Fruit fly (Drosophila melanogaster) whole organism, embryonic: ENCODE data around the gene Ets97D.

Experiments
- B-H2 ChIP-seq: fragments of 200-800 bp; sonication (Bioruptor generic); optimal IDR thresholded peaks from 2 replicates; lab custom pipeline; 2018; ENCODE audit warnings: missing biosample characterization, mild to moderate bottlenecking, missing genetic modification characterization
- Blimp-1 ChIP-seq: fragments of 200-800 bp; sonication (Bioruptor generic); optimal IDR thresholded peaks from 3 replicates; lab custom pipeline; 2018; ENCODE audit warnings: missing biosample characterization, missing genetic modification characterization, mild to moderate bottlenecking, moderate library complexity, missing genetic modification reagents
- CG10274 ChIP-seq: fragments of 200-800 bp; sonication (Bioruptor generic); optimal IDR thresholded peaks from 3 replicates; lab custom pipeline; 2017; ENCODE audit warnings: missing biosample characterization, mild to moderate bottlenecking, missing genetic modification characterization
- CG10979 ChIP-seq: fragments of 200-800 bp; sonication (Bioruptor generic); optimal IDR thresholded peaks from 2 replicates; lab custom pipeline; 2018; ENCODE audit warnings: missing biosample characterization, mild to moderate bottlenecking, missing genetic modification characterization, moderate library complexity
- CG11398 ChIP-seq: fragments of 200-800 bp; sonication (Bioruptor generic); optimal IDR thresholded peaks from 2 replicates; lab custom pipeline; 2016; ENCODE audit warnings: missing biosample characterization, missing genetic modification characterization
- CG12942 ChIP-seq: fragments of 200-800 bp; sonication (Bioruptor generic); optimal IDR thresholded peaks from 3 replicates; lab custom pipeline; 2016; ENCODE audit warnings: missing biosample characterization, missing genetic modification characterization
- CG13287 ChIP-seq: fragments of 200-800 bp; sonication (Bioruptor generic); IDR thresholded peaks from 2 replicates; pipeline ENCODE4 v1.3.6; 2022; ENCODE audit warnings: missing biosample characterization, missing genetic modification characterization; ENCODE audit not compliant: partially characterized antibody
- CG14441 ChIP-seq: fragments of 200-800 bp; sonication (Bioruptor generic); IDR thresholded peaks from 2 replicates; pipeline ENCODE4 v1.3.6; 2022; ENCODE audit warnings: missing biosample characterization, missing genetic modification characterization
- CG15269 ChIP-seq: fragments of 200-800 bp; sonication (Bioruptor generic); optimal IDR thresholded peaks from 2 replicates; lab custom pipeline; 2018; ENCODE audit warnings: missing biosample characterization, mild to moderate bottlenecking, missing genetic modification characterization, moderate library complexity
- CG16779 ChIP-seq: fragments of 200-800 bp; sonication (Bioruptor generic); IDR thresholded peaks from 2 replicates; pipeline ENCODE4 v1.3.6; 2022; ENCODE audit warnings: missing biosample characterization, missing genetic modification characterization
- CG18262 ChIP-seq: fragments of 200-800 bp; optimal IDR thresholded peaks from 3 replicates; lab custom pipeline; 2019; ENCODE audit warnings: missing biosample characterization, mild to moderate bottlenecking, missing genetic modification characterization, moderate library complexity
- CG2199 ChIP-seq: fragments of 200-800 bp; sonication (Bioruptor generic); IDR thresholded peaks from 3 replicates; pipeline ENCODE4 v1.3.6; 2022; ENCODE audit warnings: missing biosample characterization, missing genetic modification characterization
- CG31441 ChIP-seq: fragments of 200-800 bp; sonication (Bioruptor generic); IDR thresholded peaks from 2 replicates; pipeline ENCODE4 v1.3.6; 2022; ENCODE audit warnings: missing biosample characterization, missing genetic modification characterization
- CG33213 ChIP-seq: fragments of 200-800 bp; sonication (Bioruptor generic); optimal IDR thresholded peaks from 3 replicates; lab custom pipeline; 2016; ENCODE audit warnings: missing biosample characterization, missing genetic modification characterization
- CG42726 ChIP-seq: fragments of 200-800 bp; sonication (Bioruptor generic); IDR thresholded peaks from 2 replicates; pipeline ENCODE4 v1.3.6; 2022; ENCODE audit warnings: missing biosample characterization, missing genetic modification characterization; ENCODE audit not compliant: partially characterized antibody
- CG4282 ChIP-seq: fragments of 200-800 bp; sonication (Bioruptor generic); optimal IDR thresholded peaks from 2 replicates; lab custom pipeline; 2016; ENCODE audit warnings: missing biosample characterization, missing genetic modification characterization
- CG6765 ChIP-seq: fragments of 200-800 bp; sonication (Bioruptor generic); optimal IDR thresholded peaks from 3 replicates; lab custom pipeline; 2017; ENCODE audit warnings: missing biosample characterization, mild to moderate bottlenecking, missing genetic modification characterization
- CG7839 ChIP-seq: fragments of 200-800 bp; sonication (Bioruptor generic); optimal IDR thresholded peaks from 3 replicates; lab custom pipeline; 2018; ENCODE audit warnings: missing biosample characterization, mild to moderate bottlenecking, missing genetic modification characterization, moderate library complexity
- CG8089 ChIP-seq: fragments of 200-800 bp; sonication (Bioruptor generic); optimal IDR thresholded peaks from 3 replicates; lab custom pipeline; 2016; ENCODE audit warnings: missing biosample characterization, missing genetic modification characterization
- CG9932 ChIP-seq: fragments of 200-800 bp; sonication (Bioruptor generic); IDR thresholded peaks from 2 replicates; pipeline ENCODE4 v1.3.6; 2022; ENCODE audit warnings: missing biosample characterization, missing genetic modification characterization
- CoRest ChIP-seq: fragments of 200-800 bp; sonication (Bioruptor generic); optimal IDR thresholded peaks from 3 replicates; lab custom pipeline; 2018; ENCODE audit warnings: missing biosample characterization, mild to moderate bottlenecking, missing genetic modification characterization, moderate library complexity
- H2.0 ChIP-seq: fragments of 200-800 bp; sonication (Bioruptor generic); IDR thresholded peaks from 2 replicates; pipeline ENCODE4 v1.3.6; 2022; ENCODE audit warnings: missing biosample characterization, missing genetic modification characterization
- Jarid2 ChIP-seq: fragments of 200-800 bp; sonication (Bioruptor generic); optimal IDR thresholded peaks from 3 replicates; lab custom pipeline; 2017; ENCODE audit warnings: mild to moderate bottlenecking, missing biosample characterization, missing genetic modification reagents, missing genetic modification characterization
- Med ChIP-seq: fragments of 200-800 bp; sonication (Bioruptor generic); peaks from one replicate; lab custom pipeline; 2016; ENCODE audit warnings: missing biosample characterization, missing genetic modification characterization, mild to moderate bottlenecking, inconsistent platforms, moderate library complexity
- PHDP ChIP-seq: fragments of 200-800 bp; sonication (Bioruptor generic); optimal IDR thresholded peaks from 3 replicates; lab custom pipeline; 2018; ENCODE audit warnings: missing biosample characterization, mild to moderate bottlenecking, missing genetic modification characterization, moderate library complexity
- Ptx1 ChIP-seq: fragments of 200-800 bp; sonication (Bioruptor generic); IDR thresholded peaks from 2 replicates; pipeline ENCODE4 v1.3.6; 2022; ENCODE audit warnings: missing biosample characterization, missing genetic modification characterization
- Sox102F ChIP-seq: fragments of 200-800 bp; sonication (Bioruptor generic); optimal IDR thresholded peaks from 2 replicates; lab custom pipeline; 2018; ENCODE audit warnings: missing biosample characterization, mild to moderate bottlenecking, missing genetic modification characterization, moderate library complexity
- ash1 ChIP-seq: fragments of 200-800 bp; sonication (Bioruptor generic); optimal IDR thresholded peaks from 2 replicates; lab custom pipeline; 2018; ENCODE audit warnings: missing biosample characterization, mild to moderate bottlenecking, missing genetic modification characterization
- bbx ChIP-seq: fragments of 200-800 bp; sonication (Bioruptor generic); IDR thresholded peaks from 2 replicates; pipeline ENCODE4 v1.3.6; 2022; ENCODE audit warnings: missing biosample characterization, missing genetic modification characterization; ENCODE audit not compliant: partially characterized antibody
- cg ChIP-seq: fragments of 200-800 bp; sonication (Bioruptor generic); optimal IDR thresholded peaks from 3 replicates; lab custom pipeline; 2019; ENCODE audit warnings: missing biosample characterization, mild to moderate bottlenecking, missing genetic modification characterization, moderate library complexity
- chm ChIP-seq: fragments of 200-800 bp; sonication (Bioruptor generic); IDR thresholded peaks from 2 replicates; pipeline ENCODE4 v1.3.6; 2022; ENCODE audit warnings: missing biosample characterization, missing genetic modification characterization
- crp ChIP-seq, 2 experiments: fragments of 200-800 bp; sonication (Bioruptor generic); optimal IDR thresholded peaks; 2 replicates in 1 of 2; 3 replicates in 1 of 2; lab custom pipeline; 2017; ENCODE audit warnings: missing biosample characterization in 2 of 2, missing genetic modification characterization in 2 of 2, mild to moderate bottlenecking in 1 of 2, moderate library complexity in 1 of 2
- da ChIP-seq: fragments of 200-800 bp; sonication (Bioruptor generic); optimal IDR thresholded peaks from 2 replicates; lab custom pipeline; 2016; ENCODE audit warnings: missing biosample characterization, missing genetic modification characterization
- ftz-f1 ChIP-seq: fragments of 200-800 bp; sonication (Bioruptor generic); optimal IDR thresholded peaks from 2 replicates; lab custom pipeline; 2016; ENCODE audit warnings: missing biosample characterization, missing genetic modification characterization
- gro ChIP-seq: fragments of 200-800 bp; sonication (Bioruptor generic); optimal IDR thresholded peaks from 2 replicates; lab custom pipeline; 2016; ENCODE audit warnings: missing biosample characterization, missing genetic modification characterization
- gt ChIP-seq: fragments of 200-800 bp; sonication (Bioruptor generic); IDR thresholded peaks from 2 replicates; pipeline ENCODE4 v1.3.6; 2022; ENCODE audit warnings: missing biosample characterization, missing genetic modification characterization
- ham ChIP-seq: fragments of 200-800 bp; sonication (Bioruptor generic); IDR thresholded peaks from 2 replicates; pipeline ENCODE4 v1.3.6; 2022; ENCODE audit warnings: missing biosample characterization, missing genetic modification characterization
- insv ChIP-seq, 2 experiments: fragments of 200-800 bp; sonication (Bioruptor generic); optimal IDR thresholded peaks; 3 replicates each; lab custom pipeline; 2016 to 2018; ENCODE audit warnings: missing biosample characterization in 2 of 2, missing genetic modification characterization in 2 of 2
- kah ChIP-seq: fragments of 200-800 bp; sonication (Bioruptor generic); optimal IDR thresholded peaks from 2 replicates; lab custom pipeline; 2018; ENCODE audit warnings: missing biosample characterization, mild to moderate bottlenecking, missing genetic modification characterization
- nmo ChIP-seq: fragments of 200-800 bp; sonication (Bioruptor generic); optimal IDR thresholded peaks from 2 replicates; lab custom pipeline; 2018; ENCODE audit warnings: missing biosample characterization, mild to moderate bottlenecking, missing genetic modification characterization, moderate library complexity
- nom ChIP-seq: fragments of 200-800 bp; sonication (Bioruptor generic); optimal IDR thresholded peaks from 2 replicates; lab custom pipeline; 2017; ENCODE audit warnings: missing biosample characterization, missing genetic modification characterization, mild to moderate bottlenecking, moderate library complexity, missing genetic modification reagents
- ranshi ChIP-seq: fragments of 200-800 bp; sonication (Bioruptor generic); IDR thresholded peaks from 2 replicates; pipeline ENCODE4 v1.3.6; 2022; ENCODE audit warnings: missing biosample characterization, missing genetic modification characterization
- scrt ChIP-seq: fragments of 200-800 bp; sonication (Bioruptor generic); optimal IDR thresholded peaks from 2 replicates; lab custom pipeline; 2018; ENCODE audit warnings: missing biosample characterization, mild to moderate bottlenecking, missing genetic modification characterization, moderate library complexity
- so ChIP-seq: fragments of 200-800 bp; sonication (Bioruptor generic); IDR thresholded peaks from 3 replicates; pipeline ENCODE4 v1.3.6; 2022; ENCODE audit warnings: missing biosample characterization, missing genetic modification characterization
- sob ChIP-seq: fragments of 200-800 bp; sonication (Bioruptor generic); IDR thresholded peaks from 2 replicates; pipeline ENCODE4 v1.3.6; 2022; ENCODE audit warnings: missing biosample characterization, missing genetic modification characterization
- sqz ChIP-seq: fragments of 200-800 bp; sonication (Bioruptor generic); optimal IDR thresholded peaks from 3 replicates; lab custom pipeline; 2018; ENCODE audit warnings: missing biosample characterization, mild to moderate bottlenecking, missing genetic modification characterization
- stwl ChIP-seq: fragments of 200-800 bp; sonication (Bioruptor generic); optimal IDR thresholded peaks from 3 replicates; lab custom pipeline; 2018; ENCODE audit warnings: missing biosample characterization, mild to moderate bottlenecking, missing genetic modification characterization, moderate library complexity
- tgo ChIP-seq: fragments of 200-800 bp; sonication (Bioruptor generic); IDR thresholded peaks from 3 replicates; pipeline ENCODE4 v1.3.6; 2022; ENCODE audit warnings: missing biosample characterization, missing genetic modification characterization
- vvl ChIP-seq: fragments of 200-800 bp; sonication (Bioruptor generic); IDR thresholded peaks from 2 replicates; pipeline ENCODE4 v1.3.6; 2022; ENCODE audit warnings: missing biosample characterization, missing genetic modification characterization

The Ets97D gene

dm6 chr3R:26915463-26915925 lies 2.8 kb upstream of the Ets97D start, which contains the start of gene CG46339 (continued):
- TF ChIP-seq kah (GFP tag; lab: Kevin White, UChicago) = peak; percentile 9
- TF ChIP-seq stwl = peak; percentile 5
- TF ChIP-seq chm (GFP tag; lab: Robert Waterston, UW) = peak; percentile 90
- no peak for TF ChIP-seq CG10274 (GFP tag; lab: Kevin White, UChicago)
- TF ChIP-seq H2.0 (GFP tag; lab: Robert Waterston, UW) = no peak
- TF ChIP-seq scrt = peak; percentile 77
- peak; percentile 55; the same call in 1 of the 2 replicates for TF ChIP-seq CG9932 (GFP tag; lab: Robert Waterston, UW)
- peak; percentile 82; the same call in 1 of the 2 replicates for TF ChIP-seq vvl
- peak; percentile 79 for TF ChIP-seq sob
- peak in 1 of 2 experiments; percentile 10 for TF ChIP-seq insv (GFP tag; optimal IDR thresholded peaks at IDR 0.05; lab: Kevin White, UChicago)
- peak; percentile 18 for TF ChIP-seq CG11398 (GFP tag; lab: Kevin White, UChicago)
- TF ChIP-seq CG10979 (tag; lab: Kevin White, UChicago) = peak; percentile 70
- TF ChIP-seq ash1 (GFP tag; lab: Kevin White, UChicago) = peak; percentile 79
- TF ChIP-seq CG12942 (GFP tag; lab: Kevin White, UChicago) = no peak
- peak; percentile 28 for TF ChIP-seq ftz-f1 (GFP tag; lab: Kevin White, UChicago)
- peak; percentile 56 for TF ChIP-seq CG13287 (GFP tag; lab: Robert Waterston, UW)
- peak; percentile 18 for TF ChIP-seq CG7839
- TF ChIP-seq bbx = peak; percentile 67; the same call in 1 of the 2 replicates
- no peak for TF ChIP-seq ham
- TF ChIP-seq CG33213 (GFP tag; lab: Kevin White, UChicago) = peak; percentile 11
- peak; percentile 68 for TF ChIP-seq nom (GFP tag; lab: Kevin White, UChicago)
- 0 out of 2 replicates have a peak, but pooled peaks have one; percentile 65 for TF ChIP-seq CG16779
- TF ChIP-seq Blimp-1 (GFP tag; lab: Kevin White, UChicago) = peak; percentile 61
- peak; percentile 95 for TF ChIP-seq Med
- 0 out of 2 replicates have a peak, but pooled peaks have one; percentile 41 for TF ChIP-seq CG14441 (GFP tag; lab: Robert Waterston, UW)
- TF ChIP-seq CG15269 = peak; percentile 16
- TF ChIP-seq sqz (GFP tag; lab: Kevin White, UChicago) = peak; percentile 65
- TF ChIP-seq crp (GFP tag; optimal IDR thresholded peaks at IDR 0.05; lab: Kevin White, UChicago) = no peak
- peak; percentile 87 for TF ChIP-seq gro (GFP tag; lab: Kevin White, UChicago)
- peak; percentile 61 for TF ChIP-seq CG18262 (tag; lab: Kevin White, UChicago)
- TF ChIP-seq PHDP (tag; lab: Kevin White, UChicago) = peak; percentile 59
- TF ChIP-seq CG6765 (GFP tag; lab: Kevin White, UChicago) = peak; percentile 87
- TF ChIP-seq Jarid2 (GFP tag; lab: Kevin White, UChicago) = peak; percentile 99
- TF ChIP-seq da = peak; percentile 15
- TF ChIP-seq B-H2 (GFP tag; lab: Kevin White, UChicago) = peak; percentile 90
- TF ChIP-seq CoRest (tag; lab: Kevin White, UChicago) = no peak
- no peak for TF ChIP-seq gt
- TF ChIP-seq CG8089 (GFP tag; lab: Kevin White, UChicago) = no peak
- TF ChIP-seq Sox102F (GFP tag; lab: Kevin White, UChicago) = peak; percentile 8
- 0 out of 2 replicates have a peak, but pooled peaks have one; percentile 32 for TF ChIP-seq CG31441 (GFP tag; lab: Robert Waterston, UW)
- no peak for TF ChIP-seq nmo (GFP tag; lab: Kevin White, UChicago)
- TF ChIP-seq cg (GFP tag; lab: Kevin White, UChicago) = no peak
- TF ChIP-seq CG42726 = peak; percentile 67; the same call in 1 of the 2 replicates
- peak; percentile 53 for TF ChIP-seq CG4282
- 0 out of 2 replicates have a peak, but pooled peaks have one; percentile 15 for TF ChIP-seq ranshi (GFP tag; lab: Robert Waterston, UW)
- peak; percentile 43; the same call in 1 of the 3 replicates for TF ChIP-seq tgo (GFP tag; lab: Robert Waterston, UW)
- TF ChIP-seq so (GFP tag; lab: Robert Waterston, UW) = peak; percentile 59; the same call in 1 of the 3 replicates
- 0 out of 3 replicates have a peak, but pooled peaks have one; percentile 41 for TF ChIP-seq CG2199 (GFP tag; lab: Robert Waterston, UW)
- TF ChIP-seq Ptx1 (GFP tag; lab: Robert Waterston, UW) = peak; percentile 56
